Fruit fly (Drosophila melanogaster) whole organism: ENCODE data around the gene Cpr65Ec.

Experiments
- CG8478 ChIP-seq: fragments of >200 bp; optimal IDR thresholded peaks from 2 replicates; lab custom pipeline; 2018; ENCODE audit warnings: inconsistent platforms
- Dll ChIP-seq: fragments of >200 bp; optimal IDR thresholded peaks from 2 replicates; lab custom pipeline; 2017
- pan ChIP-seq: fragments of >200 bp; optimal IDR thresholded peaks from 2 replicates; lab custom pipeline; 2017
- psq ChIP-seq: fragments of >200 bp; optimal IDR thresholded peaks from 2 replicates; lab custom pipeline; 2017
- usp ChIP-seq: fragments of >200 bp; optimal IDR thresholded peaks from 2 replicates; lab custom pipeline; 2017; ENCODE audit warnings: missing biosample characterization, missing genetic modification characterization, mixed read lengths

DNA sequence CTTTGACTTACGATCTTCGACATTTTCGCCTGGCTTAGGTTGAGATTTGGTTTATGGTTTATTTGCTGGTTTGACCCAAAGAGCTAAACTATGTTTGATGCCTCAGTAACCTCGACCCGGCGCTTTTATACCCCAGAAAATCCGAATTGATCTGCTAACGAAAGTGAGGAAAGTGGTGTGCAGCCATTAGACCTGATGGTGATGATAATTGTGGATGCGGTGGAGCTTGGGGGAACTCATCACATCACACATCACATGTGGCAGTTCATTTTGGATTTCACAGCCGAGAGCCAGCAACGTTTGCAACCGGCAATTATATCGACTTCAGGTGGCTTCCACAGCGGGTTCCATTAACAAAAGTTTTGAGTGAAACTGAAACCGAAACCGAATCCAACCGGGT lies 4.3 kb upstream of the Cpr65Ec start, which contains the start of gene Cpr65Eb:
- TF ChIP-seq psq (no peak), usp (GFP tag; lab: Kevin White, UChicago) (no peak), pan (no peak), Dll (lab: Kevin White, UChicago) (no peak), CG8478 (no peak)
